Fruit fly (Drosophila melanogaster) whole organism, embryonic: ENCODE data around the gene CG46314.

Experiments
- Aef1 ChIP-seq: fragments of 200-800 bp; sonication (Bioruptor generic); IDR thresholded peaks from 3 replicates; pipeline ENCODE4 v1.3.6; 2022; ENCODE audit warnings: missing biosample characterization, missing genetic modification characterization
- Bteb2 ChIP-seq: fragments of 200-800 bp; sonication (Bioruptor generic); optimal IDR thresholded peaks from 2 replicates; lab custom pipeline; 2016; ENCODE audit warnings: missing biosample characterization, missing genetic modification characterization
- CG10543 ChIP-seq: fragments of 200-800 bp; sonication (Bioruptor generic); optimal IDR thresholded peaks from 3 replicates; lab custom pipeline; 2017; ENCODE audit warnings: missing biosample characterization, mild to moderate bottlenecking, missing genetic modification characterization, moderate library complexity
- CG17361 ChIP-seq: fragments of 200-800 bp; sonication (Bioruptor generic); IDR thresholded peaks from 3 replicates; pipeline ENCODE4 v1.3.6; 2022; ENCODE audit warnings: missing biosample characterization, missing genetic modification characterization
- CG2129 ChIP-seq: fragments of 200-800 bp; sonication (Bioruptor generic); IDR thresholded peaks from 2 replicates; pipeline ENCODE4 v1.3.6; 2022; ENCODE audit warnings: missing biosample characterization, missing genetic modification characterization; ENCODE audit not compliant: partially characterized antibody
- CG3281 ChIP-seq: fragments of 200-800 bp; sonication (Bioruptor generic); optimal IDR thresholded peaks from 3 replicates; lab custom pipeline; 2017; ENCODE audit warnings: missing biosample characterization, mild to moderate bottlenecking, missing genetic modification characterization
- CG3847 ChIP-seq: fragments of 200-800 bp; sonication (Bioruptor generic); IDR thresholded peaks from 2 replicates; pipeline ENCODE4 v1.3.6; 2022; ENCODE audit warnings: missing biosample characterization, missing genetic modification characterization
- CG6175 ChIP-seq: fragments of 200-800 bp; sonication (Bioruptor generic); IDR thresholded peaks from 3 replicates; pipeline ENCODE4 v1.3.6; 2022; ENCODE audit warnings: missing biosample characterization, missing genetic modification characterization
- CG6254 ChIP-seq: fragments of 200-800 bp; sonication (Bioruptor generic); optimal IDR thresholded peaks from 3 replicates; lab custom pipeline; 2017; ENCODE audit warnings: mild to moderate bottlenecking, missing biosample characterization, missing genetic modification reagents, missing genetic modification characterization
- CG7357 ChIP-seq: fragments of 200-800 bp; sonication (Bioruptor generic); IDR thresholded peaks from 3 replicates; pipeline ENCODE4 v1.3.6; 2022; ENCODE audit warnings: missing biosample characterization, missing genetic modification characterization
- CG7556 ChIP-seq: fragments of 200-800 bp; sonication (Bioruptor generic); optimal IDR thresholded peaks from 2 replicates; lab custom pipeline; 2017; ENCODE audit warnings: missing biosample characterization, mild to moderate bottlenecking, missing genetic modification characterization
- D ChIP-seq, 2 experiments: fragments of 200-800 bp in 1 of 2; fragments of >200 bp in 1 of 2; sonication (Bioruptor generic) in 1 of 2; optimal IDR thresholded peaks; 2 replicates in 1 of 2; 3 replicates in 1 of 2; lab custom pipeline; 2017; ENCODE audit warnings: mild to moderate bottlenecking in 1 of 2, missing biosample characterization in 1 of 2, missing genetic modification characterization in 1 of 2, missing genetic modification reagents in 1 of 2
- Fer3 ChIP-seq: fragments of 200-800 bp; sonication (Bioruptor generic); optimal IDR thresholded peaks from 2 replicates; lab custom pipeline; 2018; ENCODE audit warnings: missing biosample characterization, mild to moderate bottlenecking, missing genetic modification characterization, moderate library complexity
- GATAe ChIP-seq: fragments of 200-800 bp; sonication (Bioruptor generic); conservative IDR thresholded peaks from 2 replicates; pipeline ENCODE4 v1.3.6; 2022; ENCODE audit warnings: missing biosample characterization, missing genetic modification characterization
- H15 ChIP-seq: fragments of 200-800 bp; sonication (Bioruptor generic); IDR thresholded peaks from 3 replicates; pipeline ENCODE4 v1.3.6; 2022; ENCODE audit warnings: missing biosample characterization, missing genetic modification characterization
- HmgD ChIP-seq: fragments of 200-800 bp; sonication (Bioruptor generic); optimal IDR thresholded peaks from 3 replicates; lab custom pipeline; 2016; ENCODE audit warnings: missing biosample characterization, missing genetic modification characterization
- Lim3 ChIP-seq: fragments of 200-800 bp; sonication (Bioruptor generic); IDR thresholded peaks from 2 replicates; pipeline ENCODE4 v1.3.6; 2022; ENCODE audit warnings: missing biosample characterization, missing genetic modification characterization
- MESR4 ChIP-seq: fragments of 200-800 bp; sonication (Bioruptor generic); optimal IDR thresholded peaks from 2 replicates; lab custom pipeline; 2018; ENCODE audit warnings: missing biosample characterization, mild to moderate bottlenecking, missing genetic modification characterization, moderate library complexity
- Med ChIP-seq: fragments of 200-800 bp; sonication (Bioruptor generic); peaks from one replicate; lab custom pipeline; 2016; ENCODE audit warnings: missing biosample characterization, missing genetic modification characterization, mild to moderate bottlenecking, inconsistent platforms, moderate library complexity
- Meics ChIP-seq: fragments of 200-800 bp; sonication (Bioruptor generic); optimal IDR thresholded peaks from 2 replicates; lab custom pipeline; 2017; ENCODE audit warnings: missing biosample characterization, mild to moderate bottlenecking, missing genetic modification characterization
- NC2α ChIP-seq: fragments of 200-800 bp; sonication (Bioruptor generic); optimal IDR thresholded peaks from 2 replicates; lab custom pipeline; 2016; ENCODE audit warnings: missing biosample characterization, missing genetic modification characterization
- Nf-YC ChIP-seq: fragments of 200-800 bp; optimal IDR thresholded peaks from 3 replicates; lab custom pipeline; 2019; ENCODE audit warnings: missing biosample characterization, mild to moderate bottlenecking, missing genetic modification characterization, moderate library complexity
- Pdp1 ChIP-seq, 2 experiments: fragments of 200-800 bp; sonication (Bioruptor generic); optimal IDR thresholded peaks; 3 replicates each; lab custom pipeline; 2016; ENCODE audit warnings: missing biosample characterization in 2 of 2, missing genetic modification characterization in 2 of 2, mild to moderate bottlenecking in 1 of 2, moderate library complexity in 1 of 2
- Ssrp ChIP-seq: fragments of 200-800 bp; sonication (Bioruptor generic); optimal IDR thresholded peaks from 2 replicates; lab custom pipeline; 2018; ENCODE audit warnings: missing biosample characterization, mild to moderate bottlenecking, missing genetic modification characterization, moderate library complexity
- chinmo ChIP-seq: fragments of 200-800 bp; sonication (Bioruptor generic); IDR thresholded peaks from 4 replicates; pipeline ENCODE4 v1.3.6; 2022; ENCODE audit warnings: missing biosample characterization, missing genetic modification characterization; ENCODE audit not compliant: partially characterized antibody
- dimm ChIP-seq: fragments of 200-800 bp; sonication (Bioruptor generic); IDR thresholded peaks from 2 replicates; pipeline ENCODE4 v1.3.6; 2022; ENCODE audit warnings: missing biosample characterization, missing genetic modification characterization
- dm ChIP-seq: fragments of 200-800 bp; sonication (Bioruptor generic); optimal IDR thresholded peaks from 3 replicates; lab custom pipeline; 2016; ENCODE audit warnings: missing biosample characterization, missing genetic modification characterization
- dmrt99B ChIP-seq: fragments of 200-800 bp; sonication (Bioruptor generic); optimal IDR thresholded peaks from 2 replicates; lab custom pipeline; 2018; ENCODE audit warnings: missing biosample characterization, mild to moderate bottlenecking, missing genetic modification characterization, moderate library complexity
- exex ChIP-seq: fragments of 200-800 bp; sonication (Bioruptor generic); optimal IDR thresholded peaks from 4 replicates; lab custom pipeline; 2018; ENCODE audit warnings: missing biosample characterization, mild to moderate bottlenecking, missing genetic modification characterization, moderate library complexity
- grn ChIP-seq: fragments of 200-800 bp; sonication (Bioruptor generic); optimal IDR thresholded peaks from 3 replicates; lab custom pipeline; 2017; ENCODE audit warnings: missing biosample characterization, missing genetic modification characterization
- gro ChIP-seq: fragments of 200-800 bp; sonication (Bioruptor generic); optimal IDR thresholded peaks from 2 replicates; lab custom pipeline; 2016; ENCODE audit warnings: missing biosample characterization, missing genetic modification characterization
- gsb-n ChIP-seq: fragments of 200-800 bp; sonication (Bioruptor generic); optimal IDR thresholded peaks from 3 replicates; lab custom pipeline; 2018; ENCODE audit warnings: missing biosample characterization, mild to moderate bottlenecking, missing genetic modification characterization
- hkb ChIP-seq, 2 experiments: fragments of 200-800 bp in 1 of 2; fragments of >200 bp in 1 of 2; sonication (Bioruptor generic) in 1 of 2; IDR thresholded peaks in 1 of 2; optimal IDR thresholded peaks in 1 of 2; 2 replicates each; pipeline versions ENCODE4 v1.3.6 to Lab custom; 2017 to 2022; ENCODE audit warnings: missing biosample characterization in 1 of 2, missing genetic modification characterization in 1 of 2
- inv ChIP-seq: fragments of 200-800 bp; sonication (Bioruptor generic); IDR thresholded peaks from 2 replicates; pipeline ENCODE4 v1.3.6; 2022; ENCODE audit warnings: missing biosample characterization, missing genetic modification characterization; ENCODE audit not compliant: partially characterized antibody
- jumu ChIP-seq: fragments of 200-800 bp; sonication (Bioruptor generic); optimal IDR thresholded peaks from 3 replicates; lab custom pipeline; 2016; ENCODE audit warnings: missing biosample characterization, missing genetic modification characterization
- nerfin-1 ChIP-seq: fragments of 200-800 bp; sonication (Bioruptor generic); optimal IDR thresholded peaks from 3 replicates; lab custom pipeline; 2019; ENCODE audit warnings: missing biosample characterization, mild to moderate bottlenecking, missing genetic modification characterization, moderate library complexity
- pfk ChIP-seq: fragments of 200-800 bp; sonication (Bioruptor generic); optimal IDR thresholded peaks from 2 replicates; lab custom pipeline; 2018; ENCODE audit warnings: missing biosample characterization, mild to moderate bottlenecking, missing genetic modification characterization, moderate library complexity
- pita ChIP-seq: fragments of 200-800 bp; sonication (Bioruptor generic); optimal IDR thresholded peaks from 2 replicates; lab custom pipeline; 2017; ENCODE audit warnings: missing biosample characterization, mild to moderate bottlenecking, missing genetic modification characterization
- pros ChIP-seq: fragments of 200-800 bp; sonication (Bioruptor generic); optimal IDR thresholded peaks from 3 replicates; lab custom pipeline; 2019; ENCODE audit warnings: missing biosample characterization, mild to moderate bottlenecking, missing genetic modification characterization, moderate library complexity
- rib ChIP-seq: fragments of 200-800 bp; sonication (Bioruptor generic); IDR thresholded peaks from 2 replicates; pipeline ENCODE4 v1.3.6; 2022; ENCODE audit warnings: missing biosample characterization, missing genetic modification characterization
- run ChIP-seq: fragments of 200-800 bp; sonication (Bioruptor generic); optimal IDR thresholded peaks from 3 replicates; lab custom pipeline; 2018; ENCODE audit warnings: missing biosample characterization, mild to moderate bottlenecking, missing genetic modification characterization
- sens ChIP-seq: fragments of 200-800 bp; sonication (Bioruptor generic); peaks from one replicate; lab custom pipeline; 2016; ENCODE audit warnings: missing biosample characterization, missing genetic modification characterization
- slbo ChIP-seq: fragments of 200-800 bp; sonication (Bioruptor generic); IDR thresholded peaks from 2 replicates; pipeline ENCODE4 v1.3.6; 2022; ENCODE audit warnings: missing biosample characterization, missing genetic modification characterization
- toy ChIP-seq: fragments of 200-800 bp; sonication (Bioruptor generic); IDR thresholded peaks from 2 replicates; pipeline ENCODE4 v1.3.6; 2022; ENCODE audit warnings: missing biosample characterization, missing genetic modification characterization
- trh ChIP-seq: fragments of 200-800 bp; sonication (Bioruptor generic); optimal IDR thresholded peaks from 2 replicates; lab custom pipeline; 2016; ENCODE audit warnings: missing biosample characterization, missing genetic modification characterization
- unc-4 ChIP-seq: fragments of 200-800 bp; sonication (Bioruptor generic); IDR thresholded peaks from 2 replicates; pipeline ENCODE4 v1.3.6; 2022; ENCODE audit warnings: missing biosample characterization, missing genetic modification characterization; ENCODE audit not compliant: partially characterized antibody
- wek ChIP-seq: fragments of 200-800 bp; sonication (Bioruptor generic); optimal IDR thresholded peaks from 3 replicates; lab custom pipeline; 2018; ENCODE audit warnings: missing biosample characterization, mild to moderate bottlenecking, missing genetic modification characterization, moderate library complexity
- z ChIP-seq: fragments of 200-800 bp; sonication (Bioruptor generic); IDR thresholded peaks from 3 replicates; pipeline ENCODE4 v1.3.6; 2022; ENCODE audit warnings: missing biosample characterization, missing genetic modification characterization
- zen ChIP-seq: fragments of 200-800 bp; sonication (Bioruptor generic); optimal IDR thresholded peaks from 3 replicates; lab custom pipeline; 2018; ENCODE audit warnings: missing biosample characterization, mild to moderate bottlenecking, missing genetic modification characterization, moderate library complexity

The CG46314 gene

DNA sequence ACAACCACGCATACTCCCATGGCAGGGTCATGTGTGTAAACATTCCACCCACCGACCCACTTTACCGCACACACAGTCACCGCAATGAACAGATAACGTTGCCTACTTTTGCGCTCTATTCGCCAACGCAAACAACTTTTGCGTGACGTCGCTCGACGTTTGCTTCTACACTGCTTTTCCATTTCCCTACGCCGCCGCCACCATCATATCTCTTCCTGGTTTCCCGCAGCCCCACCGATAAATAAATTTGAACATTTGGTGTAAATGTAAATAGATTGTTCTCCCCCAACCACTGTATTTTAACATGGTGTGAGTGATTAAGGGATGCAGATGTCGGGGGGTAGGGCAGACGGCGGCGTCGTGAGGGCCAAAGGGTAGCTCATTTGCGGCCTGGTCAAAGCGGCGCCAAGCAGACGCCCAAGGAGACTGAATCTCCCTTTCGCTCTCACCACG lies 10.3 kb downstream of the CG46314 start (continued):
- TF ChIP-seq CG7556 (GFP tag; lab: Kevin White, UChicago) (no peak), dimm (GFP tag; lab: Robert Waterston, UW) (no peak), Fer3 (tag; lab: Kevin White, UChicago) (no peak), Med (GFP tag; lab: Kevin White, UChicago) (peak; percentile 55), run (tag; lab: Kevin White, UChicago) (peak; percentile 1), dm (GFP tag; lab: Kevin White, UChicago) (no peak), CG17361 (GFP tag; lab: Robert Waterston, UW) (no peak), z (GFP tag; lab: Robert Waterston, UW) (no peak), toy (no peak), CG6175 (GFP tag; lab: Robert Waterston, UW) (0 out of 3 replicates have a peak, but pooled peaks have one; percentile 32), exex (peak; percentile 23), grn (GFP tag; lab: Kevin White, UChicago) (no peak), zen (tag; lab: Kevin White, UChicago) (no peak), hkb (optimal IDR thresholded peaks at IDR 0.05; lab: Kevin White, UChicago) (no peak), hkb (GFP tag; IDR thresholded peaks at IDR 0.05; lab: Robert Waterston, UW) (no peak), Nf-YC (tag; lab: Kevin White, UChicago) (peak; percentile 9)

DNA sequence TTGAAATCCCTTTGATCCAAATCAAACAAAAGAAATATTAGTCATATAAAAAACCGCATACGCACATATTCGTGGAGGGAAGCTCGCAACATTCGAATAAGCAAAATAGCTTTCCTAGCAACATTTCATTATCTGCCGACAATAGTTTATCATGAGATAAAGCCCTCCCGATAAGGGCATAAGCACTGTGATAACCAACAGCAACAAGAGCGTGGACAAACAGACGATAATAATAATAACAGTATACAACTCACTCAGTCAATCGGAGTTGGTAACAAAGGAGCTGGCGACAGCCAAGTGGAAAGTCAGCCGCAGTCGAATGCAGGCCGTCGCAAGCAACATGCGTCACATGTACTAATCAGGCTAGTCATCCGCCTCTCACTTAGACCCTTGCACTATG lies 15.2 kb downstream of the CG46314 start:
- TF ChIP-seq gro (GFP tag; lab: Kevin White, UChicago) (no peak), chinmo (GFP tag; lab: Robert Waterston, UW) (no peak), NC2α (GFP tag; lab: Kevin White, UChicago) (no peak), Bteb2 (no peak), Pdp1 (GFP tag; optimal IDR thresholded peaks at IDR 0.05; lab: Kevin White, UChicago) (no peak), CG3847 (GFP tag; lab: Robert Waterston, UW) (no peak), Ssrp (tag; lab: Kevin White, UChicago) (no peak), unc-4 (GFP tag; lab: Robert Waterston, UW) (no peak), wek (GFP tag; lab: Kevin White, UChicago) (peak; percentile 22), HmgD (GFP tag; lab: Kevin White, UChicago) (no peak), exex (peak; percentile 23), slbo (GFP tag; lab: Robert Waterston, UW) (no peak), dmrt99B (tag; lab: Kevin White, UChicago) (no peak), MESR4 (GFP tag; lab: Kevin White, UChicago) (no peak), CG7357 (GFP tag; lab: Robert Waterston, UW) (no peak), sens (GFP tag; lab: Kevin White, UChicago) (peak; percentile 15), jumu (GFP tag; lab: Kevin White, UChicago) (no peak), z (GFP tag; lab: Robert Waterston, UW) (peak; percentile 66; the same call in 1 of the 3 replicates), pita (no peak), gsb-n (tag; lab: Kevin White, UChicago) (no peak), nerfin-1 (tag; lab: Kevin White, UChicago) (peak; percentile 22), GATAe (GFP tag; lab: Robert Waterston, UW) (peak; percentile 73), CG3281 (GFP tag; lab: Kevin White, UChicago) (no peak), D (optimal IDR thresholded peaks at IDR 0.05; lab: Kevin White, UChicago) (no peak), D (GFP tag; optimal IDR thresholded peaks at IDR 0.05; lab: Kevin White, UChicago) (no peak), Meics (GFP tag; lab: Kevin White, UChicago) (peak; percentile 3), rib (GFP tag; lab: Robert Waterston, UW) (no peak), Aef1 (GFP tag; lab: Robert Waterston, UW) (no peak), H15 (GFP tag; lab: Robert Waterston, UW) (no peak), CG10543 (no peak), Lim3 (GFP tag; lab: Robert Waterston, UW) (no peak), trh (GFP tag; lab: Kevin White, UChicago) (no peak), CG2129 (no peak), CG6254 (GFP tag; lab: Kevin White, UChicago) (no peak), pros (peak; percentile 46), inv (no peak), pfk (no peak)
